Worm (Caenorhabditis elegans) whole organism, late embryonic: Measurements from ENCODE around the gene acs-22.

Experiments used
- C08G9.2 ChIP-seq: sonication (generic microtip); optimal IDR thresholded peaks from 2 replicates; lab custom pipeline; 2016; ENCODE audit warnings: mild to moderate bottlenecking, missing genetic modification characterization, moderate library complexity, missing compliant biosample characterization
- C38D4.7 ChIP-seq: fragments of 200-800 bp; sonication (Bioruptor generic); optimal IDR thresholded peaks from 2 replicates; lab custom pipeline; 2018; ENCODE audit warnings: mild to moderate bottlenecking, missing genetic modification characterization, moderate library complexity, missing compliant biosample characterization
- T23F11.4 ChIP-seq: fragments of 200-800 bp; sonication (Bioruptor generic); optimal IDR thresholded peaks from 2 replicates; lab custom pipeline; 2018; ENCODE audit warnings: mild to moderate bottlenecking, missing genetic modification characterization, missing compliant biosample characterization
- Y22D7AL.16 ChIP-seq: sonication (generic microtip); optimal IDR thresholded peaks from 2 replicates; lab custom pipeline; 2016; ENCODE audit warnings: missing genetic modification characterization, missing compliant biosample characterization
- ahr-1 ChIP-seq: sonication (generic microtip); optimal IDR thresholded peaks from 2 replicates; lab custom pipeline; 2016; ENCODE audit warnings: missing genetic modification characterization, missing compliant biosample characterization
- ceh-14 ChIP-seq: sonication (generic microtip); optimal IDR thresholded peaks from 2 replicates; lab custom pipeline; 2016; ENCODE audit warnings: missing genotype, missing genetic modification characterization, missing compliant biosample characterization
- ceh-22 ChIP-seq: sonication (generic microtip); optimal IDR thresholded peaks from 2 replicates; lab custom pipeline; 2017; ENCODE audit warnings: missing biosample characterization, missing genetic modification characterization
- ceh-30 ChIP-seq: fragments of 150-350 bp; optimal IDR thresholded peaks from 2 replicates; lab custom pipeline; 2014; ENCODE audit warnings: missing biosample characterization, missing genetic modification characterization
- ceh-31 ChIP-seq: sonication (generic microtip); optimal IDR thresholded peaks from 2 replicates; lab custom pipeline; 2016; ENCODE audit warnings: missing genetic modification characterization, missing compliant biosample characterization
- ceh-34 ChIP-seq: sonication (generic microtip); optimal IDR thresholded peaks from 2 replicates; lab custom pipeline; 2016; ENCODE audit warnings: mild to moderate bottlenecking, missing genetic modification characterization, missing compliant biosample characterization
- ceh-48 ChIP-seq: sonication (generic microtip); optimal IDR thresholded peaks from 2 replicates; lab custom pipeline; 2016; ENCODE audit warnings: missing genetic modification characterization, inconsistent platforms, missing compliant biosample characterization
- che-1 ChIP-seq: sonication (generic microtip); optimal IDR thresholded peaks from 2 replicates; lab custom pipeline; 2016; ENCODE audit warnings: mild to moderate bottlenecking, missing genetic modification characterization, missing compliant biosample characterization
- elt-2 ChIP-seq: sonication (generic microtip); optimal IDR thresholded peaks from 2 replicates; lab custom pipeline; 2016; ENCODE audit warnings: missing genetic modification reagents, missing genetic modification characterization, missing compliant biosample characterization
- elt-4 ChIP-seq: sonication (generic microtip); optimal IDR thresholded peaks from 2 replicates; lab custom pipeline; 2016; ENCODE audit warnings: missing genetic modification characterization, missing compliant biosample characterization
- ets-4 ChIP-seq: sonication (generic microtip); optimal IDR thresholded peaks from 2 replicates; lab custom pipeline; 2016; ENCODE audit warnings: missing genetic modification characterization, missing compliant biosample characterization
- fkh-10 ChIP-seq: fragments of 150-350 bp; optimal IDR thresholded peaks from 2 replicates; lab custom pipeline; 2014; ENCODE audit warnings: missing biosample characterization, missing genetic modification reagents, missing genetic modification characterization
- gmeb-2 ChIP-seq: sonication (generic microtip); optimal IDR thresholded peaks from 2 replicates; lab custom pipeline; 2016; ENCODE audit warnings: missing genetic modification characterization, inconsistent platforms, missing compliant biosample characterization
- hlh-13 ChIP-seq: fragments of 200-800 bp; sonication (Bioruptor generic); optimal IDR thresholded peaks from 2 replicates; lab custom pipeline; 2018; ENCODE audit warnings: mild to moderate bottlenecking, missing genetic modification characterization, missing compliant biosample characterization
- hlh-30 ChIP-seq: sonication (generic microtip); optimal IDR thresholded peaks from 2 replicates; lab custom pipeline; 2017; ENCODE audit warnings: antibody characterized with exemption, missing genetic modification characterization, missing compliant biosample characterization; ENCODE audit not compliant: insufficient read depth
- hlh-6 ChIP-seq: sonication (generic microtip); optimal IDR thresholded peaks from 2 replicates; lab custom pipeline; 2016; ENCODE audit warnings: missing genotype, missing genetic modification characterization, missing compliant biosample characterization
- madf-2 ChIP-seq: sonication (generic microtip); optimal IDR thresholded peaks from 2 replicates; lab custom pipeline; 2017; ENCODE audit warnings: missing genetic modification characterization, missing compliant biosample characterization
- mec-3 ChIP-seq: sonication (generic microtip); optimal IDR thresholded peaks from 2 replicates; lab custom pipeline; 2016; ENCODE audit warnings: borderline replicate concordance, missing genetic modification characterization, missing compliant biosample characterization
- nhr-11 ChIP-seq: fragments of 150-350 bp; optimal IDR thresholded peaks from 2 replicates; lab custom pipeline; 2014; ENCODE audit warnings: missing biosample characterization, missing genetic modification characterization
- nhr-232 ChIP-seq: sonication (generic microtip); optimal IDR thresholded peaks from 2 replicates; lab custom pipeline; 2016; ENCODE audit warnings: missing genetic modification characterization, missing compliant biosample characterization
- npax-4 ChIP-seq: sonication (generic microtip); optimal IDR thresholded peaks from 2 replicates; lab custom pipeline; 2016; ENCODE audit warnings: missing genetic modification characterization, missing compliant biosample characterization
- odd-2 ChIP-seq: sonication (generic microtip); optimal IDR thresholded peaks from 2 replicates; lab custom pipeline; 2017; ENCODE audit warnings: antibody characterized with exemption, mild to moderate bottlenecking, missing genetic modification characterization, missing compliant biosample characterization
- pag-3 ChIP-seq: sonication (generic microtip); optimal IDR thresholded peaks from 2 replicates; lab custom pipeline; 2016; ENCODE audit warnings: missing compliant biosample characterization, missing genetic modification characterization, borderline replicate concordance
- pat-9 ChIP-seq: fragments of 200-800 bp; sonication (Bioruptor generic); optimal IDR thresholded peaks from 2 replicates; lab custom pipeline; 2018; ENCODE audit warnings: mild to moderate bottlenecking, missing genetic modification characterization, moderate library complexity, missing compliant biosample characterization
- pha-2 ChIP-seq: sonication (generic microtip); optimal IDR thresholded peaks from 2 replicates; lab custom pipeline; 2017; ENCODE audit warnings: mild to moderate bottlenecking, missing genetic modification characterization, missing compliant biosample characterization
- pha-4 ChIP-seq: fragments of 150-350 bp; optimal IDR thresholded peaks from 2 replicates; lab custom pipeline; 2018; ENCODE audit warnings: missing biosample characterization, missing genetic modification reagents, missing genetic modification characterization
- pros-1 ChIP-seq: fragments of 150-350 bp; optimal IDR thresholded peaks from 2 replicates; lab custom pipeline; 2014; ENCODE audit warnings: missing biosample characterization, missing genetic modification reagents, missing genetic modification characterization
- ref-2 ChIP-seq: sonication (generic microtip); optimal IDR thresholded peaks from 2 replicates; lab custom pipeline; 2016; ENCODE audit warnings: missing genetic modification characterization, missing compliant biosample characterization
- tbx-2 ChIP-seq: sonication (generic microtip); optimal IDR thresholded peaks from 2 replicates; lab custom pipeline; 2016; ENCODE audit warnings: missing genetic modification characterization, missing compliant biosample characterization
- unc-3 ChIP-seq, 2 experiments: fragments of 200-800 bp in 1 of 2; sonication (Bioruptor generic) in 1 of 2; sonication (generic microtip) in 1 of 2; conservative IDR thresholded peaks in 1 of 2; optimal IDR thresholded peaks in 1 of 2; 2 replicates each; pipeline versions ENCODE4 v1.3.6 to Lab custom; 2016 to 2022; ENCODE audit warnings: missing compliant biosample characterization in 2 of 2, missing genetic modification characterization in 2 of 2, missing genetic modification reagents in 1 of 2
- unc-42 ChIP-seq: sonication (generic microtip); optimal IDR thresholded peaks from 2 replicates; lab custom pipeline; 2016; ENCODE audit warnings: missing genotype, missing genetic modification characterization, missing compliant biosample characterization
- unc-55 ChIP-seq: sonication (generic microtip); optimal IDR thresholded peaks from 2 replicates; lab custom pipeline; 2017; ENCODE audit warnings: missing biosample characterization, missing genetic modification reagents, missing genetic modification characterization
- unc-86 ChIP-seq: sonication (generic microtip); optimal IDR thresholded peaks from 2 replicates; lab custom pipeline; 2016; ENCODE audit warnings: missing genetic modification characterization, missing compliant biosample characterization
- ztf-16 ChIP-seq: sonication (generic microtip); optimal IDR thresholded peaks from 2 replicates; lab custom pipeline; 2017; ENCODE audit warnings: missing genetic modification characterization, missing compliant biosample characterization

Gene acs-22

ce11 chrX:8891393-8891953 lies 39.5 kb upstream of the acs-22 start:
- no peak for TF ChIP-seq Y22D7AL.16 (tag; lab: Kevin White, UChicago)
- TF ChIP-seq pha-4 = no peak
- TF ChIP-seq pros-1 = no peak
- TF ChIP-seq elt-2 = peak; percentile 74
- no peak for TF ChIP-seq nhr-11 (tag; lab: Kevin White, UChicago)
- no peak for TF ChIP-seq unc-3 (GFP tag; conservative IDR thresholded peaks at IDR 0.05; lab: Robert Waterston, UW)
- no peak for TF ChIP-seq unc-3 (tag; optimal IDR thresholded peaks at IDR 0.05; lab: Kevin White, UChicago)
- no peak for TF ChIP-seq ceh-14 (tag; lab: Kevin White, UChicago)
- no peak for TF ChIP-seq gmeb-2 (tag; lab: Kevin White, UChicago)

DNA sequence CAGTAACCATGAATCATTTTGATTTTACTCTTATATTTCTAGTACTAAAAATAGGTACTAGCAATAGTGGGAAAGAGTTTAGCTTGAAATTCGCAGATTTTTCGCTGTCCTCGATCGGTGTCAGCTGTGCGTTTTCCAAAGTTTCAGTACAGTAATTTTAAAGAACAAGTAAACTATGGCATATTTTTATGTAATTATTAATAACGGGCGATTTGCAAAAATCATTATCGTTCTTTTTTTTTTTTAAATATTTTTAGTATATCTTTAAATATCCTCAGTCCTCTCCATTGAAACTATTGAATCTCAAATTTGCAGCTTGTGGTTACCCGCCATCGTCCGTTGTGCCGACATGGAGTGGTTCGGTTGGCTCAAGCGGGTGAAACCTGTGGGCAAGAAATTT lies 38.2 kb upstream of the acs-22 start, which contains the start of gene C13E3.1:
TSS of gene C13E3.1 (plus strand) at position 301 of the 400 bp plus-strand sequence.
- TF ChIP-seq tbx-2 (tag; lab: Kevin White, UChicago) (no peak), unc-42 (tag; lab: Kevin White, UChicago) (no peak), ahr-1 (tag; lab: Kevin White, UChicago) (no peak), nhr-11 (tag; lab: Kevin White, UChicago) (no peak), madf-2 (tag; lab: Kevin White, UChicago) (no peak), ref-2 (tag; lab: Kevin White, UChicago) (no peak), unc-86 (tag; lab: Kevin White, UChicago) (no peak), pat-9 (no peak)

DNA sequence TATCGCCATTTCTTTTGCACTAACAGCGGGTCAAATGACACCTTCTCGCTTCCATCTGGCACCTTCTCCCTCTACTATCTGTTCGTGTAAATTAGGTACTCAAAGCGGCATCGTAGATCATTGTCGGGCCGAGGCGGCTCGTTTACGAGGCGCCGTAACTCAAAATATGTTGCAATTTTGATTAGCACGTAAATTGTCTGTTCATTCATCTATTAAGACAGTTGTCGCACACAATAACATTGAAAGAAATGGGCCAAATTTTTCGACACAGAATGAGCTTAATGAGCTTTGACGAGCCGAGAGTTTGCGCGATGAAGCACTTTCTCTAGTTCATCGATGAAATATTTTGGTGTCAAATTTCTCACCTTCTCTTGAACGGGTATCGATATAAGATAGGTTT lies 28.1 kb upstream of the acs-22 start:
- TF ChIP-seq nhr-232 (no peak), C38D4.7 (no peak), npax-4 (tag; lab: Kevin White, UChicago) (no peak), madf-2 (tag; lab: Kevin White, UChicago) (no peak), fkh-10 (GFP tag; lab: Kevin White, UChicago) (no peak), hlh-6 (tag; lab: Kevin White, UChicago) (no peak), odd-2 (no peak), T23F11.4 (GFP tag; lab: Kevin White, UChicago) (no peak), ets-4 (tag; lab: Kevin White, UChicago) (no peak), pag-3 (tag; lab: Kevin White, UChicago) (no peak), C08G9.2 (tag; lab: Kevin White, UChicago) (no peak), unc-55 (GFP tag; lab: Kevin White, UChicago) (no peak), ztf-16 (tag; lab: Kevin White, UChicago) (no peak), ref-2 (tag; lab: Kevin White, UChicago) (no peak), che-1 (tag; lab: Kevin White, UChicago) (no peak), elt-4 (tag; lab: Kevin White, UChicago) (no peak), ceh-22 (tag; lab: Kevin White, UChicago) (no peak), ceh-34 (no peak), mec-3 (no peak), ceh-31 (no peak)
- TF ChIP-seq, all 69 proteins: peak for 0

DNA sequence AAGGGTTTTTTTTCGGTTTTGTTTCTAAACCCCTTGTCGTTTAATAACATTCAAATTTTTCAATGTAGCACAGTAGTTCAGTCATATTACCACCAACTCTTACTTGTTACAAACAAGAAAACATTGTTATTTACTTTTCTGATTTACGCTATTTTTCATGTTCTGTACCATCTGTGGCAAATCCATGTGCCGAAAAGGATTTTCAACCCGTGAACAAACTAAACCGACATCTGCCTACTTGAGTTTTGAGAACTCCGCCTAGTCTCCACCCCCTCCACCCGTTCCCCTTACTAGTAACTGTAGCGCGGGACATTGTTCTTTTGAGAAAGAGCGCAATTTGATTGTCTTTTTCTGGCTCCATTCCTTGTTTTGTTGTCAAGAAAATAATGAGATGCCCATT lies 25.9 kb upstream of the acs-22 start, which contains the start of gene ensh-1:
TSS of gene ensh-1 (plus strand) at position 301 of the 400 bp plus-strand sequence.
- TF ChIP-seq ceh-22 (tag; lab: Kevin White, UChicago) = no peak
- no peak for TF ChIP-seq hlh-13 (GFP tag; lab: Kevin White, UChicago)
- TF ChIP-seq fkh-10 (GFP tag; lab: Kevin White, UChicago) = no peak
- no peak for TF ChIP-seq ceh-30 (tag; lab: Kevin White, UChicago)
- no peak for TF ChIP-seq pha-2 (tag; lab: Kevin White, UChicago)
- no peak for TF ChIP-seq hlh-30 (tag; lab: Kevin White, UChicago)
- TF ChIP-seq che-1 (tag; lab: Kevin White, UChicago) = no peak
- TF ChIP-seq ceh-48 (tag; lab: Kevin White, UChicago) = no peak
